Worm (Caenorhabditis elegans) whole organism, early embryonic: ENCODE measurements around the gene pde-2.

Source experiments
- ama-1 ChIP-seq: fragments of 150-350 bp; optimal IDR thresholded peaks from 2 replicates; lab custom pipeline; 2014
- hmbx-1 ChIP-seq: sonication (generic microtip); optimal IDR thresholded peaks from 2 replicates; lab custom pipeline; 2016; ENCODE audit warnings: mild to moderate bottlenecking, missing genetic modification characterization, missing compliant biosample characterization
- scrt-1 ChIP-seq: fragments of 200-800 bp; sonication (Bioruptor generic); IDR thresholded peaks from 2 replicates; pipeline ENCODE4 v1.3.6; 2022; ENCODE audit warnings: missing genetic modification characterization, missing compliant biosample characterization
- tbx-11 ChIP-seq: fragments of 200-800 bp; sonication (Bioruptor generic); IDR thresholded peaks from 2 replicates; pipeline ENCODE4 v1.3.6; 2022; ENCODE audit warnings: missing genetic modification characterization, missing compliant biosample characterization
- tbx-37 ChIP-seq: fragments of 200-800 bp; sonication (Bioruptor generic); conservative IDR thresholded peaks from 2 replicates; pipeline ENCODE4 v1.3.6; 2022; ENCODE audit warnings: missing genetic modification reagents, missing genetic modification characterization, missing compliant biosample characterization
- tra-4 ChIP-seq: sonication (generic microtip); optimal IDR thresholded peaks from 2 replicates; lab custom pipeline; 2017; ENCODE audit warnings: missing genetic modification characterization, missing compliant biosample characterization

DNA sequence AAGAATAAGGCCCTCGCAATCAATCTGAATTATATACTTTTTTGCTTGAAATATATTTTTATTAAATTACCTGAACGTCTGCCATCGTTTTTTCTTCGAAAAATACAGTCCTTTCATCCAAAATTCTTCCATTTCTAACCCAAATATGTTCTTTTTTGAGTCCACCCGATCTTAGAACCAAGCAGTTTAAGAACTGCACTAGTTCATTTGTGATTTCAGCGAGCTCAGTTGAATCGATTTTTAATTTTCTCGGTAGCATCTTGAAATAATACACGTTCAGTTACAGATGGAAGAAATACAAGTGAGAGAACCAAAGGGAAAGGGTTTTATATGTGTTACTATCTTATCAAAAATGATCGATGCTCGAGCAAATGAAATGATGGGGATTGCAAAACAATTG, 17.8 kb upstream of the pde-2 start, which contains the start of gene F59B2.3:
- TF ChIP-seq hmbx-1 (tag; lab: Kevin White, UChicago), result no peak
- no peak for TF ChIP-seq ama-1
- no peak for TF ChIP-seq tbx-11
- TF ChIP-seq tbx-37 (GFP tag; lab: Robert Waterston, UW), result no peak
- TF ChIP-seq tra-4 (tag; lab: Kevin White, UChicago), result no peak
- TF ChIP-seq scrt-1 (GFP tag; lab: Robert Waterston, UW), result no peak
